Worm (Caenorhabditis elegans) whole organism, L4/young adult: Measurements from ENCODE around the gene cwc-15.
"Not testable (repeated sequence)": the region's sequence is repeated elsewhere in the genome, so short reads cannot be mapped to it uniquely, and the experiment has no call there.

Experiments used
- W03F9.2 ChIP-seq: fragments of 150-350 bp; optimal IDR thresholded peaks from 2 replicates; lab custom pipeline; 2014; ENCODE audit warnings: missing biosample characterization, missing genetic modification characterization
- dao-5 ChIP-seq: sonication (generic microtip); optimal IDR thresholded peaks from 2 replicates; lab custom pipeline; 2016; ENCODE audit warnings: missing genotype, missing genetic modification characterization, moderate library complexity, missing compliant biosample characterization
- him-1 ChIP-seq: sonication (generic microtip); optimal IDR thresholded peaks from 2 replicates; lab custom pipeline; 2016; ENCODE audit warnings: missing genotype, missing genetic modification reagents, missing genetic modification characterization, missing compliant biosample characterization

Gene cwc-15

ce11 chrV:16041925-16042742 is 19.0 kb downstream of the cwc-15 start, which contains the start of the genes his-2 and his-1:
his-2 (minus strand) TSS chrV:16042283.
his-1 (plus strand) TSS chrV:16042520.
- TF ChIP-seq W03F9.2, him-1, dao-5 (tag; lab: Kevin White, UChicago): not testable (repeated sequence)

- TF ChIP-seq him-1 (tag; lab: Kevin White, UChicago) (no peak), W03F9.2 (tag; lab: Kevin White, UChicago) (no peak), dao-5 (tag; lab: Kevin White, UChicago) (no peak)
These were observed 19.5 kb downstream of the cwc-15 start for ce11 chrV:16042743-16043014.

ce11 chrV:16043686-16044085 is 20.5 kb downstream of the cwc-15 start:
- no peak for TF ChIP-seq him-1 (tag; lab: Kevin White, UChicago)

ce11 chrV:16045837-16046236 is 22.7 kb downstream of the cwc-15 start, which contains the start of gene T10C6.15:
T10C6.15 (minus strand) TSS chrV:16045940.
- TF ChIP-seq dao-5 (tag; lab: Kevin White, UChicago) (no peak), W03F9.2 (tag; lab: Kevin White, UChicago) (no peak), him-1 (tag; lab: Kevin White, UChicago) (no peak)

ce11 chrV:16046573-16046972 is 23.4 kb downstream of the cwc-15 start, which contains the start of gene ZK285.2:
ZK285.2 (plus strand) TSS chrV:16046873.
- TF ChIP-seq W03F9.2 (tag; lab: Kevin White, UChicago), result no peak

- TF ChIP-seq W03F9.2 (tag; lab: Kevin White, UChicago), result no peak
- TF ChIP-seq dao-5 (tag; lab: Kevin White, UChicago), result no peak
- TF ChIP-seq him-1 (tag; lab: Kevin White, UChicago), result no peak
These were observed 23.9 kb downstream of the cwc-15 start for ce11 chrV:16047052-16047451.

- TF ChIP-seq dao-5 (tag; lab: Kevin White, UChicago), result no peak
- no peak for TF ChIP-seq him-1 (tag; lab: Kevin White, UChicago)
- no peak for TF ChIP-seq W03F9.2 (tag; lab: Kevin White, UChicago)
These were observed 24.4 kb downstream of the cwc-15 start, which contains the start of gene str-198 for ce11 chrV:16047508-16047907. str-198 (plus strand) TSS chrV:16047808.

- TF ChIP-seq dao-5 (tag; lab: Kevin White, UChicago), result no peak
- TF ChIP-seq him-1 (tag; lab: Kevin White, UChicago), result no peak
- no peak for TF ChIP-seq W03F9.2 (tag; lab: Kevin White, UChicago)
These were observed 26.0 kb downstream of the cwc-15 start, which contains the start of gene best-12 for ce11 chrV:16049177-16049576. best-12 (plus strand) TSS chrV:16049477.

ce11 chrV:16053373-16053772 is 30.2 kb downstream of the cwc-15 start, which contains the start of gene F14H3.3:
F14H3.3 (minus strand) TSS chrV:16053473.
- TF ChIP-seq him-1 (tag; lab: Kevin White, UChicago), result no peak
- no peak for TF ChIP-seq dao-5 (tag; lab: Kevin White, UChicago)
- TF ChIP-seq W03F9.2 (tag; lab: Kevin White, UChicago), result no peak

ce11 chrV:16055031-16055430 is 31.9 kb downstream of the cwc-15 start, which contains the start of gene F14H3.4:
F14H3.4 (minus strand) TSS chrV:16055072.
- TF ChIP-seq dao-5 (tag; lab: Kevin White, UChicago) (no peak), him-1 (tag; lab: Kevin White, UChicago) (no peak), W03F9.2 (tag; lab: Kevin White, UChicago) (no peak)

- TF ChIP-seq dao-5 (tag; lab: Kevin White, UChicago) (no peak), him-1 (tag; lab: Kevin White, UChicago) (no peak)
These were observed 33.9 kb downstream of the cwc-15 start, which contains the start of gene F14H3.5 for ce11 chrV:16057010-16057463. F14H3.5 (minus strand) TSS chrV:16057060.

- TF ChIP-seq W03F9.2 (tag; lab: Kevin White, UChicago), result no peak
- TF ChIP-seq him-1 (tag; lab: Kevin White, UChicago), result no peak
- no peak for TF ChIP-seq dao-5 (tag; lab: Kevin White, UChicago)
These were observed 35.7 kb downstream of the cwc-15 start, which contains the start of gene F14H3.6 for ce11 chrV:16058872-16059271. F14H3.6 (minus strand) TSS chrV:16058893.

ce11 chrV:16060135-16060534 is 37.0 kb downstream of the cwc-15 start, which contains the start of gene F14H3.15:
F14H3.15 (minus strand) TSS chrV:16060235.
- TF ChIP-seq dao-5 (tag; lab: Kevin White, UChicago) (no peak), him-1 (tag; lab: Kevin White, UChicago) (no peak), W03F9.2 (tag; lab: Kevin White, UChicago) (no peak)
